Worm (Caenorhabditis elegans): Measurements from ENCODE around the gene F48F7.5.

- no peak for TF ChIP-seq unc-39 (tag; optimal IDR thresholded peaks at IDR 0.05)
- TF ChIP-seq fos-1 (tag; optimal IDR thresholded peaks at IDR 0.05) = no peak
- no peak for TF ChIP-seq nhr-77 (tag; optimal IDR thresholded peaks at IDR 0.05)
- no peak for TF ChIP-seq ceh-82 (tag; optimal IDR thresholded peaks at IDR 0.05)
- no peak for TF ChIP-seq nhr-28 (tag; optimal IDR thresholded peaks at IDR 0.05)
Measured at ce11 chrX:14000198-14000748, 24.8 kb downstream of the F48F7.5 start.

Measured in whole organism, L3 larva.